Worm (Caenorhabditis elegans): Measurements from ENCODE around the gene R12B2.3.

Gene R12B2.3

DNA sequence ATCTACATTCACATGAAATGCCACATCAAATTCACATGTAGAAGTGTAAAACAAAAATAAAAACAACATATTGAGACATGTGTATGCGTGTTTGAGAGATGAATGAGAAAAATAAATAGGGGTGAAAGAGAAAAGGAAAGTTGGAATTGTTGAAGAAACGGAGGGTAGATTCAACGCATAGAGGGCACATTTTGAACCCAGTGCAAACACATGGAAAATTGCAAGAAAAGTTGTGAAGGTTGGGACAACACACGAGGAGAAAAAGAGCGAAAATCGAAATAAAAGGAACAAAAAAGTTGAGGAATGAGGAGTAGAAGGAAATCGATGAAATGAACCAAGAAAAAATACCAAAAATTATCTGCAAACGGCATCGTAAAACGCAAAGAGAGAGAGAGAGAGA lies 34.2 kb downstream of the R12B2.3 start:
- TF ChIP-seq dsc-1 (tag; optimal IDR thresholded peaks at IDR 0.05) (peak; percentile 57), lin-15B (tag; optimal IDR thresholded peaks at IDR 0.05) (no peak), blmp-1 (tag; optimal IDR thresholded peaks at IDR 0.05) (peak; percentile 57), lsy-2 (tag; optimal IDR thresholded peaks at IDR 0.05) (no peak), unc-62 (GFP tag; optimal IDR thresholded peaks at IDR 0.05) (no peak), lin-14 (GFP tag; optimal IDR thresholded peaks at IDR 0.05) (peak; percentile 9), egl-13 (tag; optimal IDR thresholded peaks at IDR 0.05) (no peak)

DNA sequence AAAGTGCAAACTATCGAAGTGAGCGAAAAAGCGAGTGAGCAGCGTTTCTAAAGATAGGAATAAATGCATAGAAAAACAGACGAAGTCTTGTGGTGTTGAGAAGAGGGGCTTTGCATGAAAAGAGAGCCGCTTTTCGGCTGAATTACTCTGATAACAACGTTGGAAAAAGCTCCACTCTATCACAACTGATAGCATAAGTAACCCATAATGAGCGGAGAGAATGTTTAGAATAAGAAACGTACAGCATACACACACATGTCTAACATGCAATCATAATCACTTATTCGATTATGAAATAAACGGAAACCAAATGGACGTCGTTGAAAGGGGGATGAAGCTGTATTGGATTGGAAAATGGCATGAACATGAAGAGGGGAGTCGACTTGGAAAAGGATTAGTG lies 34.9 kb downstream of the R12B2.3 start:
- no peak for TF ChIP-seq F16B12.6 (tag; optimal IDR thresholded peaks at IDR 0.05)
- TF ChIP-seq jun-1 (tag; optimal IDR thresholded peaks at IDR 0.05), result peak; percentile 16
- TF ChIP-seq fkh-10 (GFP tag; optimal IDR thresholded peaks at IDR 0.05), result no peak
- no peak for TF ChIP-seq lir-3 (tag; optimal IDR thresholded peaks at IDR 0.05; ENCODE audit: poor library complexity)
- TF ChIP-seq zip-4 (GFP tag; optimal IDR thresholded peaks at IDR 0.05), result no peak
- TF ChIP-seq ztf-4 (tag; optimal IDR thresholded peaks at IDR 0.05), result no peak
- TF ChIP-seq C16A3.4 (tag; optimal IDR thresholded peaks at IDR 0.05), result no peak
- TF ChIP-seq lin-39 (tag; optimal IDR thresholded peaks at IDR 0.05), result no peak
- peak; percentile 16 for TF ChIP-seq fkh-8 (tag; optimal IDR thresholded peaks at IDR 0.05)
- TF ChIP-seq lin-13 (GFP tag; optimal IDR thresholded peaks at IDR 0.05), result no peak
- peak in 1 of 2 experiments; percentile 11 for TF ChIP-seq lsy-2 (tag; optimal IDR thresholded peaks at IDR 0.05)
- TF ChIP-seq isw-1 (GFP tag; IDR thresholded peaks at IDR 0.05), result no peak
- no peak for TF ChIP-seq pag-3 (tag; optimal IDR thresholded peaks at IDR 0.05; ENCODE audit: borderline replicate concordance, insufficient read depth)
- TF ChIP-seq elt-2 (tag; optimal IDR thresholded peaks at IDR 0.05), result peak; percentile 11
- TF ChIP-seq nhr-77 (tag; optimal IDR thresholded peaks at IDR 0.05), result no peak
- no peak for TF ChIP-seq unc-30 (tag; optimal IDR thresholded peaks at IDR 0.05)
- TF ChIP-seq ceh-8 (GFP tag; optimal IDR thresholded peaks at IDR 0.05), result no peak
- TF ChIP-seq swsn-7 (tag; optimal IDR thresholded peaks at IDR 0.05), result no peak
- no peak for TF ChIP-seq nhr-12 (tag; optimal IDR thresholded peaks at IDR 0.05)
- TF ChIP-seq hlh-4 (tag; optimal IDR thresholded peaks at IDR 0.05), result no peak
- no peak for TF ChIP-seq Y116A8C.19 (tag; optimal IDR thresholded peaks at IDR 0.05; ENCODE audit: borderline replicate concordance)
- TF ChIP-seq snpc-4 (tag; optimal IDR thresholded peaks at IDR 0.05), result no peak
- no peak for TF ChIP-seq rnt-1 (tag; optimal IDR thresholded peaks at IDR 0.05)
- TF ChIP-seq ceh-90 (tag; optimal IDR thresholded peaks at IDR 0.05), result no peak
- no peak for TF ChIP-seq mab-9 (GFP tag; IDR thresholded peaks at IDR 0.05)
- TF ChIP-seq mdl-1 (tag; optimal IDR thresholded peaks at IDR 0.05), result no peak
- no peak for TF ChIP-seq alr-1 (tag; optimal IDR thresholded peaks at IDR 0.05; ENCODE audit: borderline replicate concordance)
- TF ChIP-seq skn-1 (tag; optimal IDR thresholded peaks at IDR 0.05), result no peak
- no peak for TF ChIP-seq irx-1 (tag; optimal IDR thresholded peaks at IDR 0.05)
- peak in 1 of 3 experiments; percentile 3 for TF ChIP-seq dpl-1 (GFP tag; optimal IDR thresholded peaks at IDR 0.05)
- TF ChIP-seq ceh-88 (GFP tag; IDR thresholded peaks at IDR 0.05), result no peak
- no peak for TF ChIP-seq lin-15B (tag; optimal IDR thresholded peaks at IDR 0.05)
- TF ChIP-seq hlh-17 (GFP tag; optimal IDR thresholded peaks at IDR 0.05; ENCODE audit: borderline replicate concordance), result no peak
- TF ChIP-seq pqm-1 (tag; optimal IDR thresholded peaks at IDR 0.05), result peak; percentile 72
- TF ChIP-seq unc-62 (GFP tag; optimal IDR thresholded peaks at IDR 0.05), result no peak
- TF ChIP-seq ama-1 (optimal IDR thresholded peaks at IDR 0.05), result peak; percentile 13
- TF ChIP-seq efl-1 (optimal IDR thresholded peaks at IDR 0.05), result no peak
- TF ChIP-seq efl-1 (GFP tag; optimal IDR thresholded peaks at IDR 0.05 in 1 of 2), result no peak
- no peak for TF ChIP-seq vab-15 (tag; optimal IDR thresholded peaks at IDR 0.05)
- peak; percentile 6 for TF ChIP-seq nhr-71 (tag; optimal IDR thresholded peaks at IDR 0.05)
- TF ChIP-seq blmp-1 (tag; optimal IDR thresholded peaks at IDR 0.05), result no peak
- no peak for TF ChIP-seq lin-35 (GFP tag; optimal IDR thresholded peaks at IDR 0.05)
- no peak for TF ChIP-seq nhr-11 (tag; optimal IDR thresholded peaks at IDR 0.05)
- TF ChIP-seq nhr-84 (tag; optimal IDR thresholded peaks at IDR 0.05), result no peak
- TF ChIP-seq dsc-1 (tag; optimal IDR thresholded peaks at IDR 0.05), result no peak
- no peak for TF ChIP-seq aly-2 (tag; optimal IDR thresholded peaks at IDR 0.05)
- TF ChIP-seq egl-27 (tag; optimal IDR thresholded peaks at IDR 0.05), result no peak
- no peak for TF ChIP-seq nhr-19 (GFP tag; conservative IDR thresholded peaks at IDR 0.05)
- TF ChIP-seq tbx-2 (tag; optimal IDR thresholded peaks at IDR 0.05), result no peak
